Worm (Caenorhabditis elegans) whole organism, young adult: ENCODE measurements around the gene cyp-37B1.

ENCODE experiments used
- B0035.1 ChIP-seq: sonication (generic microtip); optimal IDR thresholded peaks from 2 replicates; lab custom pipeline; 2016; ENCODE audit warnings: missing genetic modification characterization, mild to moderate bottlenecking, missing compliant biosample characterization, missing genotype, missing genetic modification reagents
- B0336.3 ChIP-seq: fragments of 200-800 bp; sonication (Bioruptor generic); IDR thresholded peaks from 2 replicates; pipeline ENCODE4 v1.3.6; 2022; ENCODE audit warnings: missing genetic modification characterization, missing compliant biosample characterization
- C06A6.2 ChIP-seq: fragments of 200-800 bp; sonication (Bioruptor generic); conservative IDR thresholded peaks from 2 replicates; pipeline ENCODE4 v1.3.6; 2022; ENCODE audit warnings: missing genetic modification characterization, missing compliant biosample characterization
- D2030.7 ChIP-seq: fragments of 200-800 bp; sonication (Bioruptor generic); IDR thresholded peaks from 2 replicates; pipeline ENCODE4 v1.3.6; 2022; ENCODE audit warnings: missing genetic modification reagents, missing genetic modification characterization, missing compliant biosample characterization
- F37B4.10 ChIP-seq: fragments of 200-800 bp; sonication (Bioruptor generic); IDR thresholded peaks from 2 replicates; pipeline ENCODE4 v1.3.6; 2022; ENCODE audit warnings: missing genetic modification characterization, missing compliant biosample characterization
- F49E8.2 ChIP-seq: sonication (generic microtip); optimal IDR thresholded peaks from 3 replicates; lab custom pipeline; 2017; ENCODE audit warnings: missing genetic modification characterization, mild to moderate bottlenecking, missing compliant biosample characterization, antibody characterized with exemption, moderate library complexity; ENCODE audit not compliant: insufficient read depth
- T07F8.4 ChIP-seq: sonication (generic microtip); optimal IDR thresholded peaks from 2 replicates; lab custom pipeline; 2016; ENCODE audit warnings: mild to moderate bottlenecking, missing genetic modification characterization, moderate library complexity, missing compliant biosample characterization
- Y53F4B.3 ChIP-seq: fragments of 200-800 bp; sonication (Bioruptor generic); IDR thresholded peaks from 2 replicates; pipeline ENCODE4 v1.3.6; 2022; ENCODE audit warnings: missing genetic modification reagents, missing genetic modification characterization, missing compliant biosample characterization
- Y79H2A.3 ChIP-seq: fragments of 200-800 bp; sonication (Bioruptor generic); conservative IDR thresholded peaks from 2 replicates; pipeline ENCODE4 v1.3.6; 2022; ENCODE audit warnings: missing genetic modification reagents, missing genetic modification characterization, missing compliant biosample characterization
- Y95B8A.8 ChIP-seq: fragments of 200-800 bp; sonication (Bioruptor generic); IDR thresholded peaks from 2 replicates; pipeline ENCODE4 v1.3.6; 2022; ENCODE audit warnings: missing genetic modification reagents, missing genetic modification characterization, missing compliant biosample characterization
- bed-1 ChIP-seq: fragments of 200-800 bp; sonication (Bioruptor generic); IDR thresholded peaks from 2 replicates; pipeline ENCODE4 v1.3.6; 2022; ENCODE audit warnings: missing genetic modification reagents, missing genetic modification characterization, missing compliant biosample characterization
- ccch-3 ChIP-seq: fragments of 200-800 bp; sonication (Bioruptor generic); optimal IDR thresholded peaks from 2 replicates; lab custom pipeline; 2018; ENCODE audit warnings: mild to moderate bottlenecking, missing genetic modification characterization, missing compliant biosample characterization
- cebp-1 ChIP-seq, 2 experiments: fragments of 200-800 bp in 1 of 2; sonication (Bioruptor generic) in 1 of 2; sonication (generic microtip) in 1 of 2; IDR thresholded peaks in 1 of 2; optimal IDR thresholded peaks in 1 of 2; 2 replicates each; pipeline versions ENCODE4 v1.3.6 to Lab custom; 2017 to 2022; ENCODE audit warnings: missing compliant biosample characterization in 2 of 2, missing genetic modification characterization in 2 of 2, mild to moderate bottlenecking in 1 of 2, missing genetic modification reagents in 1 of 2, moderate library complexity in 1 of 2
- ceh-100 ChIP-seq: fragments of 200-800 bp; sonication (Bioruptor generic); IDR thresholded peaks from 2 replicates; pipeline ENCODE4 v1.3.6; 2022; ENCODE audit warnings: missing genetic modification reagents, missing genetic modification characterization, missing compliant biosample characterization
- ceh-58 ChIP-seq: fragments of 200-800 bp; sonication (Bioruptor generic); IDR thresholded peaks from 2 replicates; pipeline ENCODE4 v1.3.6; 2022; ENCODE audit warnings: missing genetic modification characterization, missing compliant biosample characterization
- chd-7 ChIP-seq: sonication (generic microtip); optimal IDR thresholded peaks from 2 replicates; lab custom pipeline; 2016; ENCODE audit warnings: mild to moderate bottlenecking, missing genetic modification characterization, moderate library complexity, missing compliant biosample characterization
- dox-1 ChIP-seq: fragments of 200-800 bp; sonication (Bioruptor generic); IDR thresholded peaks from 2 replicates; pipeline ENCODE4 v1.3.6; 2022; ENCODE audit warnings: missing genetic modification reagents, missing genetic modification characterization, missing compliant biosample characterization
- dpl-1 ChIP-seq: fragments of 150-350 bp; optimal IDR thresholded peaks from 2 replicates; lab custom pipeline; 2014; ENCODE audit warnings: missing biosample characterization, missing genetic modification reagents, missing genetic modification characterization
- egl-44 ChIP-seq: fragments of 200-800 bp; sonication (Bioruptor generic); IDR thresholded peaks from 2 replicates; pipeline ENCODE4 v1.3.6; 2022; ENCODE audit warnings: missing genetic modification reagents, missing genetic modification characterization, missing compliant biosample characterization
- fkh-3 ChIP-seq: sonication (generic microtip); optimal IDR thresholded peaks from 2 replicates; lab custom pipeline; 2016; ENCODE audit warnings: mild to moderate bottlenecking, missing genetic modification characterization, missing compliant biosample characterization
- hlh-26 ChIP-seq: fragments of 200-800 bp; sonication (Bioruptor generic); conservative IDR thresholded peaks from 2 replicates; pipeline ENCODE4 v1.3.6; 2022; ENCODE audit warnings: missing genetic modification reagents, missing genetic modification characterization, missing compliant biosample characterization
- let-607 ChIP-seq, 2 experiments: fragments of 200-800 bp in 1 of 2; sonication (Bioruptor generic) in 1 of 2; sonication (generic microtip) in 1 of 2; optimal IDR thresholded peaks; 2 replicates each; lab custom pipeline; 2016 to 2018; ENCODE audit warnings: mild to moderate bottlenecking in 2 of 2, missing compliant biosample characterization in 2 of 2, missing genetic modification characterization in 2 of 2, moderate library complexity in 2 of 2, missing genotype in 1 of 2
- lin-40 ChIP-seq: sonication (generic microtip); optimal IDR thresholded peaks from 2 replicates; lab custom pipeline; 2016; ENCODE audit warnings: missing genetic modification characterization, mild to moderate bottlenecking, missing compliant biosample characterization, missing genotype, missing genetic modification reagents
- lin-54 ChIP-seq: fragments of 200-800 bp; sonication (Bioruptor generic); optimal IDR thresholded peaks from 2 replicates; lab custom pipeline; 2018; ENCODE audit warnings: mild to moderate bottlenecking, missing genetic modification characterization, missing compliant biosample characterization
- madf-10 ChIP-seq: sonication (generic microtip); optimal IDR thresholded peaks from 2 replicates; lab custom pipeline; 2016; ENCODE audit warnings: mild to moderate bottlenecking, missing genetic modification characterization, missing compliant biosample characterization
- madf-3 ChIP-seq: fragments of 200-800 bp; sonication (Bioruptor generic); IDR thresholded peaks from 2 replicates; pipeline ENCODE4 v1.3.6; 2022; ENCODE audit warnings: missing genetic modification reagents, missing genetic modification characterization, missing compliant biosample characterization
- mel-28 ChIP-seq: sonication (generic microtip); optimal IDR thresholded peaks from 2 replicates; lab custom pipeline; 2016; ENCODE audit warnings: borderline replicate concordance, mild to moderate bottlenecking, missing genetic modification characterization, missing compliant biosample characterization
- mes-4 ChIP-seq: sonication (generic microtip); optimal IDR thresholded peaks from 2 replicates; lab custom pipeline; 2016; ENCODE audit warnings: missing genotype, missing genetic modification characterization, missing compliant biosample characterization
- nhr-90 ChIP-seq: sonication (generic microtip); optimal IDR thresholded peaks from 2 replicates; lab custom pipeline; 2016; ENCODE audit warnings: missing genotype, mild to moderate bottlenecking, missing genetic modification characterization, missing compliant biosample characterization
- rec-8 ChIP-seq, 2 experiments: sonication (generic microtip); optimal IDR thresholded peaks; 2 replicates each; lab custom pipeline; 2016; ENCODE audit warnings: mild to moderate bottlenecking in 2 of 2, missing genetic modification characterization in 2 of 2, missing genetic modification reagents in 2 of 2, missing genotype in 2 of 2, missing biosample characterization in 1 of 2, missing compliant biosample characterization in 1 of 2, moderate library complexity in 1 of 2
- snpc-1.3 ChIP-seq: sonication (generic microtip); optimal IDR thresholded peaks from 2 replicates; lab custom pipeline; 2017; ENCODE audit warnings: missing genetic modification characterization, mild to moderate bottlenecking, missing compliant biosample characterization, antibody characterized with exemption, moderate library complexity, missing genotype, missing genetic modification reagents; ENCODE audit not compliant: insufficient read depth

Gene cyp-37B1

ce11 chrV:16297070-16297469, 19.2 kb downstream of the cyp-37B1 start, which contains the start of gene srbc-83:
Gene srbc-83 (plus strand): TSS chrV:16297370.
- TF ChIP-seq lin-54 (GFP tag; lab: Kevin White, UChicago) (no peak), snpc-1.3 (tag; lab: Kevin White, UChicago) (no peak), C06A6.2 (no peak), cebp-1 (GFP tag; IDR thresholded peaks at IDR 0.05; lab: Robert Waterston, UW) (no peak), cebp-1 (tag; optimal IDR thresholded peaks at IDR 0.05; lab: Kevin White, UChicago) (no peak), Y79H2A.3 (GFP tag; lab: Robert Waterston, UW) (no peak), mes-4 (tag; lab: Kevin White, UChicago) (no peak), nhr-90 (tag; lab: Kevin White, UChicago) (no peak), Y95B8A.8 (GFP tag; lab: Robert Waterston, UW) (no peak), Y53F4B.3 (GFP tag; lab: Robert Waterston, UW) (no peak), egl-44 (GFP tag; lab: Robert Waterston, UW) (no peak), D2030.7 (GFP tag; lab: Robert Waterston, UW) (no peak), ceh-58 (GFP tag; lab: Robert Waterston, UW) (no peak)

ce11 chrV:16298669-16299068, 20.8 kb downstream of the cyp-37B1 start, which contains the start of gene srbc-84:
Gene srbc-84 (plus strand): TSS chrV:16298969.
- no peak for TF ChIP-seq hlh-26 (GFP tag; lab: Robert Waterston, UW)
- no peak for TF ChIP-seq B0336.3 (GFP tag; lab: Robert Waterston, UW)
- TF ChIP-seq madf-10 (tag; lab: Kevin White, UChicago) = no peak
- TF ChIP-seq fkh-3 = no peak
- no peak for TF ChIP-seq F49E8.2
- no peak for TF ChIP-seq madf-3 (GFP tag; lab: Robert Waterston, UW)

DNA sequence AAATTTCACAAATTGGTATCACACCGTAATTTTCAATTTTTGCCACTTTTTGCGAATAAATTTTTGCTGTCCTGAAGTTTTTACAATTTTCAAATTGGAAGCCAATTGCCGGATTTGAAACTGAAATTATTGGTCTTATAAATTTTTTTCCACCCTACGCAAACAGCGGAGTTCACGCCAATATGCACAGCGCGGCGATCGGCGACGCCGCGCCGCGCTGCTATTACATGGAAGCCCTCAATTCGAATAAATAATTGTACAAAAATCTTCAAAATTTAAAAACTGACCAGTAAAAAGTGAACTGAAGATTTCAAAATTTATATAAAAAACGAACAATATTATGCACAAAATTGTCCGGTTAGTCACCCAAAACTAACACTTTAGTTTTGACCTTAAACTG, 21.9 kb downstream of the cyp-37B1 start:
- TF ChIP-seq F37B4.10 (GFP tag; lab: Robert Waterston, UW) (no peak), ceh-100 (GFP tag; lab: Robert Waterston, UW) (no peak), madf-10 (tag; lab: Kevin White, UChicago) (peak; percentile 97)
- TF ChIP-seq, all 124 proteins: peak for 1

DNA sequence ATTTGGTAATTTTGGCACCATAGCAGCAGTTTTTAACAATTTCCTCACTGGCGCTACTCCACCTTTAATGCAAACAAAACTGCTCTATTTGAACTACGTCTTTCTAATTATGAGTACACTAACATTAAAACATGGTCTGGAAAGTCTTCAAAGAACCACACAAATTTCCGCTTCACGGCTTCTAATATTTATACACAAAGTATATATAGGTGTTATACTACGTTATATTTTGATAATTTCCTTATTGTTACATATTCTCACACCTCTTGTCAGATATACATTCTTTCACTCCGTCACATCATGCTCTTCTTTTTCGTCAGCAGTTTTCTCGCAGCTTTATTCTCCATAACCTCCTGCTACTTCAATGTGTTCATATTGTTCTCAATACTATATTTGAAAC, 22.4 kb downstream of the cyp-37B1 start, which contains the start of gene srbc-82:
TSS of gene srbc-82 (plus strand) at position 301 of the 400 bp plus-strand sequence.
- TF ChIP-seq madf-10 (tag; lab: Kevin White, UChicago) (no peak), B0035.1 (tag; lab: Kevin White, UChicago) (no peak), ceh-58 (GFP tag; lab: Robert Waterston, UW) (no peak), T07F8.4 (tag; lab: Kevin White, UChicago) (no peak), hlh-26 (GFP tag; lab: Robert Waterston, UW) (no peak), dox-1 (GFP tag; lab: Robert Waterston, UW) (no peak), let-607 (tag; optimal IDR thresholded peaks at IDR 0.05; lab: Kevin White, UChicago) (no peak), ccch-3 (GFP tag; lab: Kevin White, UChicago) (no peak), chd-7 (tag; lab: Kevin White, UChicago) (no peak), lin-40 (tag; lab: Kevin White, UChicago) (no peak), rec-8 (tag; optimal IDR thresholded peaks at IDR 0.05; lab: Kevin White, UChicago) (no peak), mel-28 (tag; lab: Kevin White, UChicago) (no peak), bed-1 (no peak), dpl-1 (GFP tag; lab: Kevin White, UChicago) (no peak)
